Worm (Caenorhabditis elegans) whole organism, young adult: ENCODE data around the gene F40G12.10.

ENCODE experiments used
- B0035.1 ChIP-seq: sonication (generic microtip); optimal IDR thresholded peaks from 2 replicates; lab custom pipeline; 2016; ENCODE audit warnings: missing genetic modification characterization, mild to moderate bottlenecking, missing compliant biosample characterization, missing genotype, missing genetic modification reagents
- B0261.1 ChIP-seq: sonication (generic microtip); optimal IDR thresholded peaks from 2 replicates; lab custom pipeline; 2016; ENCODE audit warnings: mild to moderate bottlenecking, missing genetic modification characterization, moderate library complexity, missing compliant biosample characterization
- F23B12.7 ChIP-seq: sonication (generic microtip); optimal IDR thresholded peaks from 2 replicates; lab custom pipeline; 2017; ENCODE audit warnings: missing genetic modification characterization, mild to moderate bottlenecking, missing compliant biosample characterization, antibody characterized with exemption, moderate library complexity; ENCODE audit not compliant: insufficient read depth
- F39B2.1 ChIP-seq: fragments of 200-800 bp; sonication (Bioruptor generic); IDR thresholded peaks from 2 replicates; pipeline ENCODE4 v1.3.6; 2022; ENCODE audit warnings: missing genetic modification reagents, missing genetic modification characterization, missing compliant biosample characterization
- F52B5.7 ChIP-seq: sonication (generic microtip); optimal IDR thresholded peaks from 2 replicates; lab custom pipeline; 2016; ENCODE audit warnings: mild to moderate bottlenecking, missing genetic modification characterization, missing compliant biosample characterization
- F57A8.1 ChIP-seq: fragments of 200-800 bp; sonication (Bioruptor generic); optimal IDR thresholded peaks from 2 replicates; lab custom pipeline; 2018; ENCODE audit warnings: mild to moderate bottlenecking, missing genetic modification characterization, moderate library complexity, missing compliant biosample characterization
- T26A5.8 ChIP-seq: sonication (generic microtip); optimal IDR thresholded peaks from 2 replicates; lab custom pipeline; 2016; ENCODE audit warnings: missing genetic modification characterization, missing compliant biosample characterization
- akir-1 ChIP-seq: fragments of 200-800 bp; sonication (Bioruptor generic); optimal IDR thresholded peaks from 2 replicates; lab custom pipeline; 2018; ENCODE audit warnings: mild to moderate bottlenecking, missing genetic modification characterization, moderate library complexity, missing compliant biosample characterization
- athp-1 ChIP-seq: sonication (generic microtip); optimal IDR thresholded peaks from 2 replicates; lab custom pipeline; 2017; ENCODE audit warnings: mild to moderate bottlenecking, missing genetic modification characterization, missing compliant biosample characterization
- attf-3 ChIP-seq: fragments of 200-800 bp; sonication (Bioruptor generic); conservative IDR thresholded peaks from 2 replicates; pipeline ENCODE4 v1.3.6; 2022; ENCODE audit warnings: missing genetic modification reagents, missing genetic modification characterization, missing compliant biosample characterization
- attf-5 ChIP-seq: fragments of 200-800 bp; sonication (Bioruptor generic); optimal IDR thresholded peaks from 2 replicates; lab custom pipeline; 2018; ENCODE audit warnings: mild to moderate bottlenecking, missing genetic modification characterization, missing compliant biosample characterization
- attf-6 ChIP-seq: fragments of 200-800 bp; sonication (Bioruptor generic); IDR thresholded peaks from 2 replicates; pipeline ENCODE4 v1.3.6; 2022; ENCODE audit warnings: missing genetic modification reagents, missing genetic modification characterization, missing compliant biosample characterization
- bed-2 ChIP-seq: fragments of 200-800 bp; sonication (Bioruptor generic); IDR thresholded peaks from 2 replicates; pipeline ENCODE4 v1.3.6; 2022; ENCODE audit warnings: missing genetic modification reagents, missing genetic modification characterization, missing compliant biosample characterization
- ccch-3 ChIP-seq: fragments of 200-800 bp; sonication (Bioruptor generic); optimal IDR thresholded peaks from 2 replicates; lab custom pipeline; 2018; ENCODE audit warnings: mild to moderate bottlenecking, missing genetic modification characterization, missing compliant biosample characterization
- ceh-27 ChIP-seq: fragments of 200-800 bp; sonication (Bioruptor generic); optimal IDR thresholded peaks from 2 replicates; lab custom pipeline; 2018; ENCODE audit warnings: mild to moderate bottlenecking, missing genetic modification characterization, moderate library complexity, missing compliant biosample characterization
- ceh-58 ChIP-seq: fragments of 200-800 bp; sonication (Bioruptor generic); IDR thresholded peaks from 2 replicates; pipeline ENCODE4 v1.3.6; 2022; ENCODE audit warnings: missing genetic modification characterization, missing compliant biosample characterization
- dpl-1 ChIP-seq: fragments of 150-350 bp; optimal IDR thresholded peaks from 2 replicates; lab custom pipeline; 2014; ENCODE audit warnings: missing biosample characterization, missing genetic modification reagents, missing genetic modification characterization
- efl-1 ChIP-seq: fragments of 150-350 bp; optimal IDR thresholded peaks from 2 replicates; lab custom pipeline; 2014; ENCODE audit warnings: missing biosample characterization, missing genetic modification reagents, missing genetic modification characterization
- ets-4 ChIP-seq: fragments of 200-800 bp; sonication (Bioruptor generic); optimal IDR thresholded peaks from 2 replicates; lab custom pipeline; 2018; ENCODE audit warnings: mild to moderate bottlenecking, missing genetic modification characterization, missing compliant biosample characterization
- hlh-12 ChIP-seq: sonication (generic microtip); optimal IDR thresholded peaks from 2 replicates; lab custom pipeline; 2016; ENCODE audit warnings: missing genetic modification characterization, missing compliant biosample characterization
- hlh-26 ChIP-seq: fragments of 200-800 bp; sonication (Bioruptor generic); conservative IDR thresholded peaks from 2 replicates; pipeline ENCODE4 v1.3.6; 2022; ENCODE audit warnings: missing genetic modification reagents, missing genetic modification characterization, missing compliant biosample characterization
- hmg-1.2 ChIP-seq: fragments of 200-800 bp; sonication (Bioruptor generic); IDR thresholded peaks from 2 replicates; pipeline ENCODE4 v1.3.6; 2022; ENCODE audit warnings: missing genetic modification reagents, missing genetic modification characterization, missing compliant biosample characterization
- hmg-20 ChIP-seq: fragments of 200-800 bp; sonication (Bioruptor generic); IDR thresholded peaks from 2 replicates; pipeline ENCODE4 v1.3.6; 2022; ENCODE audit warnings: missing genetic modification reagents, missing genetic modification characterization, missing compliant biosample characterization
- hsf-1 ChIP-seq: fragments of 200-800 bp; sonication (Bioruptor generic); IDR thresholded peaks from 2 replicates; pipeline ENCODE4 v1.3.6; 2022; ENCODE audit warnings: missing genetic modification reagents, missing genetic modification characterization, missing compliant biosample characterization
- let-526 ChIP-seq: fragments of 200-800 bp; sonication (Bioruptor generic); IDR thresholded peaks from 2 replicates; pipeline ENCODE4 v1.3.6; 2022; ENCODE audit warnings: missing genetic modification reagents, missing genetic modification characterization, missing compliant biosample characterization
- lin-54 ChIP-seq: fragments of 200-800 bp; sonication (Bioruptor generic); optimal IDR thresholded peaks from 2 replicates; lab custom pipeline; 2018; ENCODE audit warnings: mild to moderate bottlenecking, missing genetic modification characterization, missing compliant biosample characterization
- lsy-27 ChIP-seq: sonication (generic microtip); optimal IDR thresholded peaks from 2 replicates; lab custom pipeline; 2017; ENCODE audit warnings: missing genetic modification characterization, mild to moderate bottlenecking, missing compliant biosample characterization, antibody characterized with exemption, missing genotype, borderline replicate concordance; ENCODE audit not compliant: insufficient read depth
- madf-10 ChIP-seq: sonication (generic microtip); optimal IDR thresholded peaks from 2 replicates; lab custom pipeline; 2016; ENCODE audit warnings: mild to moderate bottlenecking, missing genetic modification characterization, missing compliant biosample characterization
- madf-6 ChIP-seq: fragments of 200-800 bp; sonication (Bioruptor generic); IDR thresholded peaks from 2 replicates; pipeline ENCODE4 v1.3.6; 2022; ENCODE audit warnings: missing genetic modification reagents, missing genetic modification characterization, missing compliant biosample characterization
- madf-8 ChIP-seq: fragments of 200-800 bp; sonication (Bioruptor generic); conservative IDR thresholded peaks from 2 replicates; pipeline ENCODE4 v1.3.6; 2022; ENCODE audit warnings: missing genetic modification reagents, missing genetic modification characterization, missing compliant biosample characterization
- mcd-1 ChIP-seq: fragments of 200-800 bp; sonication (Bioruptor generic); IDR thresholded peaks from 2 replicates; pipeline ENCODE4 v1.3.6; 2022; ENCODE audit warnings: missing genetic modification reagents, missing genetic modification characterization, missing compliant biosample characterization
- mel-28 ChIP-seq: sonication (generic microtip); optimal IDR thresholded peaks from 2 replicates; lab custom pipeline; 2016; ENCODE audit warnings: borderline replicate concordance, mild to moderate bottlenecking, missing genetic modification characterization, missing compliant biosample characterization
- mes-4 ChIP-seq: sonication (generic microtip); optimal IDR thresholded peaks from 2 replicates; lab custom pipeline; 2016; ENCODE audit warnings: missing genotype, missing genetic modification characterization, missing compliant biosample characterization
- nfya-1 ChIP-seq: sonication (generic microtip); optimal IDR thresholded peaks from 2 replicates; lab custom pipeline; 2017; ENCODE audit warnings: antibody characterized with exemption, missing compliant biosample characterization, missing genetic modification characterization, borderline replicate concordance; ENCODE audit not compliant: insufficient read depth
- nhr-120 ChIP-seq: fragments of 200-800 bp; sonication (Bioruptor generic); IDR thresholded peaks from 2 replicates; pipeline ENCODE4 v1.3.6; 2022; ENCODE audit warnings: missing genetic modification characterization, missing compliant biosample characterization
- nhr-179 ChIP-seq: sonication (generic microtip); optimal IDR thresholded peaks from 2 replicates; lab custom pipeline; 2016; ENCODE audit warnings: mild to moderate bottlenecking, missing genetic modification characterization, missing compliant biosample characterization
- sdz-38 ChIP-seq: sonication (generic microtip); optimal IDR thresholded peaks from 2 replicates; lab custom pipeline; 2016; ENCODE audit warnings: missing genotype, missing genetic modification characterization, missing compliant biosample characterization
- tbp1 ChIP-seq: fragments of 200-800 bp; sonication (Bioruptor generic); optimal IDR thresholded peaks from 2 replicates; lab custom pipeline; 2018; ENCODE audit warnings: mild to moderate bottlenecking, missing genetic modification characterization, missing compliant biosample characterization
- zfh-2 ChIP-seq: fragments of 200-800 bp; sonication (Bioruptor generic); conservative IDR thresholded peaks from 2 replicates; pipeline ENCODE4 v1.3.6; 2022; ENCODE audit warnings: missing genetic modification reagents, missing genetic modification characterization, missing compliant biosample characterization
- ztf-18 ChIP-seq: sonication (generic microtip); optimal IDR thresholded peaks from 2 replicates; lab custom pipeline; 2016; ENCODE audit warnings: missing genotype, mild to moderate bottlenecking, missing genetic modification characterization, missing compliant biosample characterization
- ztf-28 ChIP-seq: fragments of 200-800 bp; sonication (Bioruptor generic); IDR thresholded peaks from 2 replicates; pipeline ENCODE4 v1.3.6; 2022; ENCODE audit warnings: missing genetic modification reagents, missing genetic modification characterization, missing compliant biosample characterization
- ztf-3 ChIP-seq: fragments of 200-800 bp; sonication (Bioruptor generic); optimal IDR thresholded peaks from 2 replicates; lab custom pipeline; 2018; ENCODE audit warnings: mild to moderate bottlenecking, missing genetic modification characterization, missing compliant biosample characterization
- ztf-6 ChIP-seq: fragments of 200-800 bp; sonication (Bioruptor generic); IDR thresholded peaks from 2 replicates; pipeline ENCODE4 v1.3.6; 2022; ENCODE audit warnings: missing genetic modification reagents, missing genetic modification characterization, missing compliant biosample characterization

Gene F40G12.10

DNA sequence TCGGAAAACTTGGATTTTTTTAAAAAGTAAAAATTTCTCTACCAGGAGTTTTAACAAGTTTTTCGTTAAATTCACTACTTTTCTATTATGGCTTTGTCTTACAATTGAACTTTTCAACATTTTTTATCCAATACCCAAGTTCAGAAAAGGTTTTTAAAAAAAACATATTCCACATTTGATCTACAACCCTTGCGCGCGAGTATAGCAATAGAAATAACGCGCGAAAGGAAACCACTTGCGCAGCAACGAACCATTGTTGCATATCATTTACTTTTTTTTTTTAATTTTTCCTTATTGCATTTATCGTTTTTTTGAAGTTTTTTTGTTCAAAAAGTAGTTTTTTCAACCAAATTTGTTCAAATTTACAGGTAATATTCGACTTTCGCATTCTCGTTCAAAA, 2.5 kb downstream of the F40G12.10 start, which contains the start of gene F40G12.11:
Gene F40G12.11 (plus strand): TSS at position 369 of the 400 bp plus-strand sequence.
- TF ChIP-seq nfya-1 (tag; lab: Kevin White, UChicago), result no peak
- no peak for TF ChIP-seq mel-28
- TF ChIP-seq hsf-1 (GFP tag; lab: Robert Waterston, UW), result no peak
- peak; percentile 78 for TF ChIP-seq efl-1 (GFP tag; lab: Kevin White, UChicago)
- TF ChIP-seq ceh-27 (GFP tag; lab: Kevin White, UChicago), result no peak
- TF ChIP-seq F52B5.7 (tag; lab: Kevin White, UChicago), result no peak
- 0 out of 2 replicates have a peak, but pooled peaks have one; percentile 18 for TF ChIP-seq madf-8 (GFP tag; lab: Robert Waterston, UW)
- peak; percentile 52; the same call in 1 of the 2 replicates for TF ChIP-seq madf-6
- peak; percentile 34 for TF ChIP-seq dpl-1 (GFP tag; lab: Kevin White, UChicago)
- no peak for TF ChIP-seq sdz-38 (tag; lab: Kevin White, UChicago)
- no peak for TF ChIP-seq F23B12.7 (tag; lab: Kevin White, UChicago)

ce11 chrV:14289363-14289762, 6.0 kb downstream of the F40G12.10 start, which contains the start of gene F14D7.1:
Gene F14D7.1, minus strand, starts transcription at chrV:14289463.
- TF ChIP-seq hsf-1 (GFP tag; lab: Robert Waterston, UW), result no peak
- no peak for TF ChIP-seq zfh-2 (GFP tag; lab: Robert Waterston, UW)
- no peak for TF ChIP-seq hlh-26 (GFP tag; lab: Robert Waterston, UW)
- no peak for TF ChIP-seq nhr-120 (GFP tag; lab: Robert Waterston, UW)
- TF ChIP-seq ztf-3 (GFP tag; lab: Kevin White, UChicago), result no peak
- TF ChIP-seq tbp1 (GFP tag; lab: Kevin White, UChicago), result no peak
- no peak for TF ChIP-seq ztf-28 (GFP tag; lab: Robert Waterston, UW)
- TF ChIP-seq hmg-1.2 (GFP tag; lab: Robert Waterston, UW), result no peak
- TF ChIP-seq akir-1 (GFP tag; lab: Kevin White, UChicago), result no peak
- no peak for TF ChIP-seq efl-1 (GFP tag; lab: Kevin White, UChicago)
- TF ChIP-seq attf-3 (GFP tag; lab: Robert Waterston, UW), result no peak
- TF ChIP-seq ceh-58, result no peak

DNA sequence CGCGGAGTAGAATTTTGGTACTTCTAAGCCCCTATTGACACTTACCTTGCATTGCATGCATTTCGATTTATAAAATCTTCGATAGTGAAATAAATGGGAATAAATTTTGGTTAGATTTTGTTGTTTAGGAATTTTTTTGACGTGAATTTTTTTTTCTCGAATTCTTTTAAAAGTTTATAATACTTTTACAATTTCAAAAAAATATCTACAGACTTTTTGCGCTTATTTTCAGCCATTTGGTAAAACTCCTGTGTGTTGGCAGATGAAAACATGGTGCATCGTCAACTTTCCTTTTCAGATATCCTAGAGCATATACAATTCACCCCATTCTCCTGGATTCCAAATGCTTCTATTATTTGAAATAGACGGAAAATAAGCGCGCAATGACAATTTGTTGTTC, 7.3 kb downstream of the F40G12.10 start, which contains the start of gene F14D7.18:
Gene F14D7.18 (minus strand): TSS at position 101 of the 400 bp plus-strand sequence.
- TF ChIP-seq madf-10 (tag; lab: Kevin White, UChicago) (no peak), bed-2 (GFP tag; lab: Robert Waterston, UW) (no peak), lin-54 (GFP tag; lab: Kevin White, UChicago) (no peak), ets-4 (no peak), B0035.1 (tag; lab: Kevin White, UChicago) (no peak), F39B2.1 (GFP tag; lab: Robert Waterston, UW) (no peak)

DNA sequence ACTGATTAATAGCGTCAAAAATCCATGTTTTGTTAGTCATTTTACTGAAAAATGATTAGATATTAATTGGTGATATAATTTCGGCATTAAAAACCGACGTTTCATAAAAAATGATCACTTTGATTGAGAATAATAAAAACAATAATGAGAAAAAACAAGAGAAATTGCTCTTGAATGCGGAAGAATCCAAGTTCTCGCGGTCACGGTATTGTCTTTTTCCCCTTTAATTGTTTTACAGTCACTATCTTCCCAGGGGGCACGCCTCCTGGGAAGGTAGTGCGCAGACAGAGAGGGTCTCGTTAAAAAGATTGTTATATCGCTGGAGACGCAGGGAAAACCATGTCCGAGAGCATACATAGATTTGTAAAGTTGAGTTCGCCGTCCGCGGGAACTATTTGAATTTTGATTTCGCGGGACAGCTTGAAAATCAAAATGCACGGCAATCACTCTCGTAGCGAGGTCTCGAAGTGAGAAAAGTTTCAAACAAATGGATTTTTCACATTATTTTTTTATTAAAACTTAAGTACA, 10.4 kb downstream of the F40G12.10 start, which contains the start of gene F14D7.2:
Gene F14D7.2 (minus strand): TSS at position 51 of the 528 bp plus-strand sequence.
- no peak for TF ChIP-seq ztf-18 (tag; lab: Kevin White, UChicago)
- TF ChIP-seq let-526, result no peak
- no peak for TF ChIP-seq attf-6 (GFP tag; lab: Robert Waterston, UW)
- TF ChIP-seq F57A8.1 (GFP tag; lab: Kevin White, UChicago), result no peak
- no peak for TF ChIP-seq mes-4 (tag; lab: Kevin White, UChicago)
- TF ChIP-seq T26A5.8, result no peak
- TF ChIP-seq lin-54 (GFP tag; lab: Kevin White, UChicago), result no peak
- no peak for TF ChIP-seq mcd-1 (GFP tag; lab: Robert Waterston, UW)
- TF ChIP-seq lsy-27 (tag; lab: Kevin White, UChicago), result no peak
- TF ChIP-seq hmg-20 (GFP tag; lab: Robert Waterston, UW), result no peak
- TF ChIP-seq dpl-1 (GFP tag; lab: Kevin White, UChicago), result peak; percentile 1
- no peak for TF ChIP-seq athp-1
- TF ChIP-seq ztf-6 (GFP tag; lab: Robert Waterston, UW), result no peak
- TF ChIP-seq nhr-179 (tag; lab: Kevin White, UChicago), result no peak
- TF ChIP-seq hlh-12 (tag; lab: Kevin White, UChicago), result no peak
- no peak for TF ChIP-seq B0261.1 (tag; lab: Kevin White, UChicago)
- no peak for TF ChIP-seq attf-5 (GFP tag; lab: Kevin White, UChicago)
- TF ChIP-seq attf-3 (GFP tag; lab: Robert Waterston, UW), result no peak
- TF ChIP-seq ccch-3 (GFP tag; lab: Kevin White, UChicago), result no peak
